Worm (Caenorhabditis elegans) whole organism, L4/young adult: ENCODE data around the gene fmil-1.

Experiments
- W03F9.2 ChIP-seq: fragments of 150-350 bp; optimal IDR thresholded peaks from 2 replicates; lab custom pipeline; 2014; ENCODE audit warnings: missing biosample characterization, missing genetic modification characterization
- dao-5 ChIP-seq: sonication (generic microtip); optimal IDR thresholded peaks from 2 replicates; lab custom pipeline; 2016; ENCODE audit warnings: missing genotype, missing genetic modification characterization, moderate library complexity, missing compliant biosample characterization

ce11 chrIV:3648634-3649240 lies 19.8 kb downstream of the fmil-1 start, which contains the start of gene CC8.2:
- no peak for TF ChIP-seq dao-5 (tag; lab: Kevin White, UChicago)
- no peak for TF ChIP-seq W03F9.2 (tag; lab: Kevin White, UChicago)
